Worm (Caenorhabditis elegans) whole organism, L4 larva: ENCODE results near the gene wrt-7.

Experiments
- ceh-82 ChIP-seq: sonication (generic microtip); optimal IDR thresholded peaks from 2 replicates; lab custom pipeline; 2017; ENCODE audit warnings: missing biosample characterization, missing genetic modification characterization
- egl-27 ChIP-seq: sonication (generic microtip); optimal IDR thresholded peaks from 3 replicates; lab custom pipeline; 2017; ENCODE audit warnings: missing biosample characterization, missing genetic modification reagents, missing genetic modification characterization
- fos-1 ChIP-seq: fragments of 150-350 bp; optimal IDR thresholded peaks from 2 replicates; lab custom pipeline; 2014; ENCODE audit warnings: missing biosample characterization, missing genetic modification characterization
- lin-15B ChIP-seq: fragments of 150-350 bp; sonication (generic microtip); optimal IDR thresholded peaks from 3 replicates; lab custom pipeline; 2014; ENCODE audit warnings: missing biosample characterization, missing genetic modification characterization
- lin-39 ChIP-seq: fragments of 150-350 bp; optimal IDR thresholded peaks from 2 replicates; lab custom pipeline; 2014; ENCODE audit warnings: missing biosample characterization, missing genetic modification reagents, missing genetic modification characterization
- lsy-2 ChIP-seq, 2 experiments: fragments of 150-350 bp in 1 of 2; sonication (generic microtip) in 1 of 2; optimal IDR thresholded peaks; 2 replicates each; lab custom pipeline; 2014 to 2017; ENCODE audit warnings: missing biosample characterization in 2 of 2, missing genetic modification characterization in 2 of 2
- madf-9 ChIP-seq: fragments of 200-800 bp; sonication (Bioruptor generic); conservative IDR thresholded peaks from 2 replicates; pipeline ENCODE4 v1.3.6; 2022; ENCODE audit warnings: missing genetic modification reagents, missing genetic modification characterization, missing compliant biosample characterization
- nhr-48 ChIP-seq: sonication (generic microtip); optimal IDR thresholded peaks from 2 replicates; lab custom pipeline; 2016; ENCODE audit warnings: mild to moderate bottlenecking, missing genetic modification characterization, missing compliant biosample characterization
- pqm-1 ChIP-seq: sonication (generic microtip); optimal IDR thresholded peaks from 2 replicates; lab custom pipeline; 2017; ENCODE audit warnings: missing biosample characterization, missing genetic modification characterization
- skn-1 ChIP-seq: fragments of 150-350 bp; optimal IDR thresholded peaks from 2 replicates; lab custom pipeline; 2014; ENCODE audit warnings: missing biosample characterization, missing genetic modification characterization
- snpc-4 ChIP-seq: fragments of 150-350 bp; optimal IDR thresholded peaks from 2 replicates; lab custom pipeline; 2014; ENCODE audit warnings: missing biosample characterization, missing genetic modification characterization
- zfp-2 ChIP-seq: sonication (generic microtip); optimal IDR thresholded peaks from 2 replicates; lab custom pipeline; 2016; ENCODE audit warnings: mild to moderate bottlenecking, missing genetic modification characterization, missing compliant biosample characterization
- ztf-11 ChIP-seq: fragments of 150-350 bp; optimal IDR thresholded peaks from 2 replicates; lab custom pipeline; 2014; ENCODE audit warnings: missing biosample characterization, missing genetic modification characterization

ce11 chrV:15313529-15313928 is 23.8 kb downstream of the wrt-7 start:
- no peak for TF ChIP-seq lin-39 (tag; lab: Kevin White, UChicago)
- TF ChIP-seq snpc-4 (tag; lab: Kevin White, UChicago): no peak
- no peak for TF ChIP-seq ceh-82 (tag; lab: Kevin White, UChicago)
- no peak for TF ChIP-seq lin-15B (tag; lab: Kevin White, UChicago)
- TF ChIP-seq nhr-48 (tag; lab: Kevin White, UChicago): no peak
- no peak for TF ChIP-seq madf-9 (GFP tag; lab: Robert Waterston, UW)
- TF ChIP-seq pqm-1 (tag; lab: Kevin White, UChicago): no peak
- no peak for TF ChIP-seq fos-1 (tag; lab: Kevin White, UChicago)
- TF ChIP-seq egl-27 (tag; lab: Kevin White, UChicago): no peak
- no peak for TF ChIP-seq lsy-2 (tag; optimal IDR thresholded peaks at IDR 0.05; lab: Kevin White, UChicago)
- no peak for TF ChIP-seq ztf-11 (tag; lab: Kevin White, UChicago)
- no peak for TF ChIP-seq skn-1 (tag; lab: Kevin White, UChicago)
- no peak for TF ChIP-seq zfp-2
